Fruit fly (Drosophila melanogaster) whole organism, embryonic: Measurements from ENCODE around the gene Tctp.

Experiments used
- B-H1 ChIP-seq: fragments of 200-800 bp; sonication (Bioruptor generic); IDR thresholded peaks from 3 replicates; pipeline ENCODE4 v1.3.6; 2022; ENCODE audit warnings: missing biosample characterization, missing genetic modification characterization
- Bgb ChIP-seq: fragments of 200-800 bp; sonication (Bioruptor generic); IDR thresholded peaks from 2 replicates; pipeline ENCODE4 v1.3.6; 2022; ENCODE audit warnings: missing biosample characterization, missing genetic modification characterization; ENCODE audit not compliant: partially characterized antibody
- CG11504 ChIP-seq: fragments of 200-800 bp; sonication (Bioruptor generic); optimal IDR thresholded peaks from 3 replicates; lab custom pipeline; 2019; ENCODE audit warnings: missing biosample characterization, mild to moderate bottlenecking, missing genetic modification characterization, moderate library complexity
- CG11695 ChIP-seq: fragments of 200-800 bp; sonication (Bioruptor generic); IDR thresholded peaks from 3 replicates; pipeline ENCODE4 v1.3.6; 2022; ENCODE audit warnings: missing biosample characterization, missing genetic modification characterization
- CG12219 ChIP-seq: fragments of 200-800 bp; sonication (Bioruptor generic); optimal IDR thresholded peaks from 3 replicates; lab custom pipeline; 2018; ENCODE audit warnings: missing biosample characterization, mild to moderate bottlenecking, missing genetic modification characterization
- CG12299 ChIP-seq: fragments of 200-800 bp; sonication (Bioruptor generic); optimal IDR thresholded peaks from 2 replicates; lab custom pipeline; 2018; ENCODE audit warnings: missing biosample characterization, mild to moderate bottlenecking, missing genetic modification characterization
- CG14710 ChIP-seq: fragments of 200-800 bp; sonication (Bioruptor generic); optimal IDR thresholded peaks from 3 replicates; lab custom pipeline; 2019; ENCODE audit warnings: missing biosample characterization, mild to moderate bottlenecking, missing genetic modification characterization, moderate library complexity
- CG15011 ChIP-seq: fragments of 200-800 bp; sonication (Bioruptor generic); optimal IDR thresholded peaks from 3 replicates; lab custom pipeline; 2018; ENCODE audit warnings: missing biosample characterization, mild to moderate bottlenecking, missing genetic modification characterization
- CG16815 ChIP-seq: fragments of 200-800 bp; sonication (Bioruptor generic); optimal IDR thresholded peaks from 3 replicates; lab custom pipeline; 2017; ENCODE audit warnings: missing biosample characterization, mild to moderate bottlenecking, missing genetic modification characterization
- CG18764 ChIP-seq: fragments of 200-800 bp; sonication (Bioruptor generic); optimal IDR thresholded peaks from 3 replicates; lab custom pipeline; 2016; ENCODE audit warnings: missing biosample characterization, missing genetic modification characterization
- CG3065 ChIP-seq: fragments of 200-800 bp; sonication (Bioruptor generic); optimal IDR thresholded peaks from 2 replicates; lab custom pipeline; 2016; ENCODE audit warnings: missing biosample characterization, missing genetic modification characterization
- CG3407 ChIP-seq: fragments of 200-800 bp; sonication (Bioruptor generic); optimal IDR thresholded peaks from 2 replicates; lab custom pipeline; 2018; ENCODE audit warnings: missing biosample characterization, mild to moderate bottlenecking, missing genetic modification characterization
- CG34376 ChIP-seq: fragments of 200-800 bp; sonication (Bioruptor generic); optimal IDR thresholded peaks from 2 replicates; lab custom pipeline; 2018; ENCODE audit warnings: missing biosample characterization, mild to moderate bottlenecking, missing genetic modification characterization
- CG4617 ChIP-seq: fragments of 200-800 bp; sonication (Bioruptor generic); optimal IDR thresholded peaks from 3 replicates; lab custom pipeline; 2016; ENCODE audit warnings: missing biosample characterization, missing genetic modification characterization, borderline replicate concordance
- CG5953 ChIP-seq: fragments of 200-800 bp; sonication (Bioruptor generic); IDR thresholded peaks from 2 replicates; pipeline ENCODE4 v1.3.6; 2022; ENCODE audit warnings: missing biosample characterization, missing genetic modification characterization
- CG6854 ChIP-seq: fragments of 200-800 bp; sonication (Bioruptor generic); optimal IDR thresholded peaks from 3 replicates; lab custom pipeline; 2017; ENCODE audit warnings: missing biosample characterization, mild to moderate bottlenecking, missing genetic modification characterization
- CG7357 ChIP-seq: fragments of 200-800 bp; sonication (Bioruptor generic); IDR thresholded peaks from 3 replicates; pipeline ENCODE4 v1.3.6; 2022; ENCODE audit warnings: missing biosample characterization, missing genetic modification characterization
- CG9727 ChIP-seq: fragments of 200-800 bp; sonication (Bioruptor generic); optimal IDR thresholded peaks from 3 replicates; lab custom pipeline; 2017; ENCODE audit warnings: missing biosample characterization, mild to moderate bottlenecking, missing genetic modification characterization
- D19A ChIP-seq: fragments of 200-800 bp; optimal IDR thresholded peaks from 3 replicates; lab custom pipeline; 2019; ENCODE audit warnings: missing biosample characterization, mild to moderate bottlenecking, missing genetic modification characterization, moderate library complexity
- Drgx ChIP-seq: fragments of 200-800 bp; sonication (Bioruptor generic); IDR thresholded peaks from 2 replicates; pipeline ENCODE4 v1.3.6; 2022; ENCODE audit warnings: missing biosample characterization, missing genetic modification characterization
- HHEX ChIP-seq: fragments of 200-800 bp; sonication (Bioruptor generic); optimal IDR thresholded peaks from 3 replicates; lab custom pipeline; 2017; ENCODE audit warnings: missing biosample characterization, mild to moderate bottlenecking, missing genetic modification characterization, missing genetic modification reagents
- HLHmδ ChIP-seq: fragments of 200-800 bp; sonication (Bioruptor generic); optimal IDR thresholded peaks from 2 replicates; lab custom pipeline; 2018; ENCODE audit warnings: missing biosample characterization, mild to moderate bottlenecking, missing genetic modification characterization, moderate library complexity
- HmgD ChIP-seq: fragments of 200-800 bp; sonication (Bioruptor generic); optimal IDR thresholded peaks from 3 replicates; lab custom pipeline; 2016; ENCODE audit warnings: missing biosample characterization, missing genetic modification characterization
- Jarid2 ChIP-seq: fragments of 200-800 bp; sonication (Bioruptor generic); optimal IDR thresholded peaks from 3 replicates; lab custom pipeline; 2017; ENCODE audit warnings: mild to moderate bottlenecking, missing biosample characterization, missing genetic modification reagents, missing genetic modification characterization
- MBD-R2 ChIP-seq: fragments of 200-800 bp; sonication (Bioruptor generic); IDR thresholded peaks from 2 replicates; pipeline ENCODE4 v1.3.6; 2022; ENCODE audit warnings: missing biosample characterization, missing genetic modification characterization
- Rfx ChIP-seq: fragments of 200-800 bp; sonication (Bioruptor generic); IDR thresholded peaks from 2 replicates; pipeline ENCODE4 v1.3.6; 2022; ENCODE audit warnings: missing biosample characterization, missing genetic modification characterization
- Scr ChIP-seq: fragments of 200-800 bp; sonication (Bioruptor generic); IDR thresholded peaks from 2 replicates; pipeline ENCODE4 v1.3.6; 2022; ENCODE audit warnings: missing biosample characterization, missing genetic modification characterization; ENCODE audit not compliant: partially characterized antibody
- Sox102F ChIP-seq: fragments of 200-800 bp; sonication (Bioruptor generic); optimal IDR thresholded peaks from 2 replicates; lab custom pipeline; 2018; ENCODE audit warnings: missing biosample characterization, mild to moderate bottlenecking, missing genetic modification characterization, moderate library complexity
- Tbp ChIP-seq: fragments of >200 bp; optimal IDR thresholded peaks from 2 replicates; lab custom pipeline; 2018; ENCODE audit warnings: missing biosample characterization, missing genetic modification characterization
- Xbp1 ChIP-seq: fragments of 200-800 bp; sonication (Bioruptor generic); optimal IDR thresholded peaks from 3 replicates; lab custom pipeline; 2016; ENCODE audit warnings: missing biosample characterization, mild to moderate bottlenecking, missing genetic modification characterization
- amos ChIP-seq: fragments of 200-800 bp; sonication (Bioruptor generic); IDR thresholded peaks from 2 replicates; pipeline ENCODE4 v1.3.6; 2022; ENCODE audit warnings: missing biosample characterization, missing genetic modification characterization; ENCODE audit not compliant: partially characterized antibody
- ap ChIP-seq: fragments of 200-800 bp; sonication (Bioruptor generic); IDR thresholded peaks from 2 replicates; pipeline ENCODE4 v1.3.6; 2022; ENCODE audit warnings: missing biosample characterization, missing genetic modification characterization
- ash1 ChIP-seq: fragments of 200-800 bp; sonication (Bioruptor generic); optimal IDR thresholded peaks from 2 replicates; lab custom pipeline; 2018; ENCODE audit warnings: missing biosample characterization, mild to moderate bottlenecking, missing genetic modification characterization
- chn ChIP-seq: fragments of 200-800 bp; sonication (Bioruptor generic); optimal IDR thresholded peaks from 2 replicates; lab custom pipeline; 2016; ENCODE audit warnings: missing biosample characterization, missing genetic modification characterization
- crol ChIP-seq: fragments of 200-800 bp; sonication (Bioruptor generic); IDR thresholded peaks from 2 replicates; pipeline ENCODE4 v1.3.6; 2022; ENCODE audit warnings: missing biosample characterization, missing genetic modification characterization
- eyg ChIP-seq: fragments of 200-800 bp; sonication (Bioruptor generic); optimal IDR thresholded peaks from 3 replicates; lab custom pipeline; 2016; ENCODE audit warnings: missing biosample characterization, missing genetic modification characterization
- gsb ChIP-seq: fragments of 200-800 bp; sonication (Bioruptor generic); IDR thresholded peaks from 2 replicates; pipeline ENCODE4 v1.3.6; 2022; ENCODE audit warnings: missing biosample characterization, missing genetic modification characterization
- ham ChIP-seq: fragments of 200-800 bp; sonication (Bioruptor generic); IDR thresholded peaks from 2 replicates; pipeline ENCODE4 v1.3.6; 2022; ENCODE audit warnings: missing biosample characterization, missing genetic modification characterization
- hbn ChIP-seq: fragments of 200-800 bp; sonication (Bioruptor generic); IDR thresholded peaks from 2 replicates; pipeline ENCODE4 v1.3.6; 2022; ENCODE audit warnings: missing biosample characterization, missing genetic modification characterization; ENCODE audit not compliant: partially characterized antibody
- nerfin-1 ChIP-seq: fragments of 200-800 bp; sonication (Bioruptor generic); optimal IDR thresholded peaks from 3 replicates; lab custom pipeline; 2019; ENCODE audit warnings: missing biosample characterization, mild to moderate bottlenecking, missing genetic modification characterization, moderate library complexity
- odd ChIP-seq: fragments of 200-800 bp; sonication (Bioruptor generic); optimal IDR thresholded peaks from 2 replicates; lab custom pipeline; 2017; ENCODE audit warnings: missing biosample characterization, mild to moderate bottlenecking, missing genetic modification characterization
- psq ChIP-seq: fragments of 200-800 bp; sonication (Bioruptor generic); optimal IDR thresholded peaks from 2 replicates; lab custom pipeline; 2017; ENCODE audit warnings: missing biosample characterization, missing genetic modification characterization
- pzg ChIP-seq: fragments of 200-800 bp; sonication (Bioruptor generic); optimal IDR thresholded peaks from 3 replicates; lab custom pipeline; 2018; ENCODE audit warnings: missing biosample characterization, mild to moderate bottlenecking, missing genetic modification characterization, moderate library complexity
- salm ChIP-seq: fragments of 200-800 bp; sonication (Bioruptor generic); optimal IDR thresholded peaks from 2 replicates; lab custom pipeline; 2018; ENCODE audit warnings: missing biosample characterization, mild to moderate bottlenecking, missing genetic modification characterization
- slbo ChIP-seq: fragments of 200-800 bp; sonication (Bioruptor generic); IDR thresholded peaks from 2 replicates; pipeline ENCODE4 v1.3.6; 2022; ENCODE audit warnings: missing biosample characterization, missing genetic modification characterization
- sqz ChIP-seq: fragments of 200-800 bp; sonication (Bioruptor generic); optimal IDR thresholded peaks from 3 replicates; lab custom pipeline; 2018; ENCODE audit warnings: missing biosample characterization, mild to moderate bottlenecking, missing genetic modification characterization
- stwl ChIP-seq: fragments of 200-800 bp; sonication (Bioruptor generic); optimal IDR thresholded peaks from 3 replicates; lab custom pipeline; 2018; ENCODE audit warnings: missing biosample characterization, mild to moderate bottlenecking, missing genetic modification characterization, moderate library complexity
- tll ChIP-seq, 2 experiments: fragments of 200-800 bp in 1 of 2; fragments of >200 bp in 1 of 2; sonication (Bioruptor generic) in 1 of 2; optimal IDR thresholded peaks; 2 replicates each; lab custom pipeline; 2017 to 2019; ENCODE audit warnings: missing biosample characterization in 2 of 2, missing genetic modification characterization in 2 of 2, mild to moderate bottlenecking in 1 of 2, moderate library complexity in 1 of 2
- tup ChIP-seq: fragments of 200-800 bp; sonication (Bioruptor generic); optimal IDR thresholded peaks from 2 replicates; lab custom pipeline; 2016; ENCODE audit warnings: missing biosample characterization, mild to moderate bottlenecking, missing genetic modification characterization, moderate library complexity
- unc-4 ChIP-seq: fragments of 200-800 bp; sonication (Bioruptor generic); IDR thresholded peaks from 2 replicates; pipeline ENCODE4 v1.3.6; 2022; ENCODE audit warnings: missing biosample characterization, missing genetic modification characterization; ENCODE audit not compliant: partially characterized antibody

The Tctp gene

dm6 chr3R:11226496-11226895, 16.4 kb downstream of the Tctp start, which contains the start of gene CG17726 (continued):
- TF ChIP-seq hbn (GFP tag; lab: Robert Waterston, UW) = no peak
- peak; percentile 88; the same call in 1 of the 2 replicates for TF ChIP-seq ham (GFP tag; lab: Robert Waterston, UW)
- peak; percentile 99 for TF ChIP-seq Sox102F (GFP tag; lab: Kevin White, UChicago)
- no peak for TF ChIP-seq Bgb (GFP tag; lab: Robert Waterston, UW)
- TF ChIP-seq gsb (GFP tag; lab: Robert Waterston, UW) = peak; percentile 89
- peak; percentile 93 for TF ChIP-seq CG4617
- peak; percentile 99 for TF ChIP-seq ap (GFP tag; lab: Robert Waterston, UW)
- TF ChIP-seq HmgD = peak; percentile 62
- peak; percentile 95 for TF ChIP-seq CG11504 (tag; lab: Kevin White, UChicago)
- TF ChIP-seq HLHmδ (GFP tag; lab: Kevin White, UChicago) = no peak
- TF ChIP-seq stwl = peak; percentile 80
- TF ChIP-seq CG3065 (GFP tag; lab: Kevin White, UChicago) = peak; percentile 93
- peak; percentile 92 for TF ChIP-seq CG34376 (GFP tag; lab: Kevin White, UChicago)
- peak; percentile 94 for TF ChIP-seq odd (GFP tag; lab: Kevin White, UChicago)
- TF ChIP-seq pzg (GFP tag; lab: Kevin White, UChicago) = peak; percentile 24
- TF ChIP-seq CG7357 (GFP tag; lab: Robert Waterston, UW) = peak; percentile 92
- TF ChIP-seq CG5953 (GFP tag; lab: Robert Waterston, UW) = peak; percentile 97
- no peak for TF ChIP-seq unc-4 (GFP tag; lab: Robert Waterston, UW)
- no peak for TF ChIP-seq amos (GFP tag; lab: Robert Waterston, UW)
- TF ChIP-seq CG12219 (GFP tag; lab: Kevin White, UChicago) = peak; percentile 95
- peak; percentile 74 for TF ChIP-seq crol (GFP tag; lab: Robert Waterston, UW)
- peak; percentile 93 for TF ChIP-seq nerfin-1
- TF ChIP-seq B-H1 (GFP tag; lab: Robert Waterston, UW) = peak; percentile 97
- no peak for TF ChIP-seq CG15011 (GFP tag; lab: Kevin White, UChicago)
- peak; percentile 94 for TF ChIP-seq CG3407 (GFP tag; lab: Kevin White, UChicago)
- peak; percentile 91 for TF ChIP-seq HHEX (GFP tag; lab: Kevin White, UChicago)
- peak; percentile 98 for TF ChIP-seq slbo (GFP tag; lab: Robert Waterston, UW)
- TF ChIP-seq chn = peak; percentile 94
- peak; percentile 99 for TF ChIP-seq D19A (tag; lab: Kevin White, UChicago)
- peak; percentile 98 for TF ChIP-seq CG12299 (tag; lab: Kevin White, UChicago)
- no peak for TF ChIP-seq Jarid2
- TF ChIP-seq CG11695 (GFP tag; lab: Robert Waterston, UW) = peak; percentile 98
- peak; percentile 97 for TF ChIP-seq salm (tag; lab: Kevin White, UChicago)
- TF ChIP-seq eyg (GFP tag; lab: Kevin White, UChicago) = peak; percentile 66
- TF ChIP-seq psq (GFP tag; lab: Kevin White, UChicago) = peak; percentile 88
- peak; percentile 99 for TF ChIP-seq MBD-R2 (GFP tag; lab: Robert Waterston, UW)
- TF ChIP-seq CG6854 (GFP tag; lab: Kevin White, UChicago) = peak; percentile 89
- peak; percentile 97 for TF ChIP-seq CG9727 (GFP tag; lab: Kevin White, UChicago)
- no peak for TF ChIP-seq Scr
- peak; percentile 98 for TF ChIP-seq Xbp1 (GFP tag; lab: Kevin White, UChicago)
- peak; percentile 98 for TF ChIP-seq Rfx
- peak; percentile 9 for TF ChIP-seq ash1 (GFP tag; lab: Kevin White, UChicago)
- TF ChIP-seq Drgx = peak; percentile 98
- TF ChIP-seq CG16815 (GFP tag; lab: Kevin White, UChicago) = peak; percentile 94
- TF ChIP-seq sqz (GFP tag; lab: Kevin White, UChicago) = peak; percentile 93
- TF ChIP-seq CG18764 (GFP tag; lab: Kevin White, UChicago) = peak; percentile 89
- no peak for TF ChIP-seq Tbp (GFP tag; lab: Kevin White, UChicago)
- peak; percentile 89 for TF ChIP-seq tup (GFP tag; lab: Kevin White, UChicago)
- TF ChIP-seq tll (GFP tag; optimal IDR thresholded peaks at IDR 0.05; lab: Kevin White, UChicago) = peak in 1 of 2 experiments; percentile 65
- peak; percentile 97 for TF ChIP-seq CG14710 (tag; lab: Kevin White, UChicago)
